Worm (Caenorhabditis elegans) whole organism, mixed stage, embryonic: ENCODE measurements around the gene mtpn-1.
A peak's percentile ranks its signal among the peaks of the same experiment; 100 is the strongest.

Experiments
- M03D4.4 ChIP-seq: sonication (generic microtip); optimal IDR thresholded peaks from 2 replicates; lab custom pipeline; 2017; ENCODE audit warnings: mild to moderate bottlenecking, missing genetic modification characterization, missing compliant biosample characterization
- bed-3 ChIP-seq: fragments of 200-800 bp; sonication (Bioruptor generic); optimal IDR thresholded peaks from 3 replicates; lab custom pipeline; 2018; ENCODE audit warnings: mild to moderate bottlenecking, missing genetic modification characterization, moderate library complexity, missing compliant biosample characterization
- blmp-1 ChIP-seq: fragments of 150-350 bp; optimal IDR thresholded peaks from 2 replicates; lab custom pipeline; 2014; ENCODE audit warnings: missing biosample characterization, missing genetic modification characterization
- ceh-39 ChIP-seq: fragments of 150-350 bp; optimal IDR thresholded peaks from 2 replicates; lab custom pipeline; 2014; ENCODE audit warnings: missing biosample characterization, missing genetic modification characterization
- ceh-43 ChIP-seq: fragments of 200-800 bp; sonication (Bioruptor generic); optimal IDR thresholded peaks from 2 replicates; lab custom pipeline; 2018; ENCODE audit warnings: mild to moderate bottlenecking, missing genetic modification characterization, moderate library complexity, missing compliant biosample characterization
- ceh-83 ChIP-seq: fragments of 200-800 bp; sonication (Bioruptor generic); optimal IDR thresholded peaks from 2 replicates; lab custom pipeline; 2018; ENCODE audit warnings: mild to moderate bottlenecking, missing genetic modification characterization, missing compliant biosample characterization
- ces-1 ChIP-seq: fragments of 150-350 bp; optimal IDR thresholded peaks from 2 replicates; lab custom pipeline; 2014; ENCODE audit warnings: missing biosample characterization, missing genetic modification reagents, missing genetic modification characterization
- cnd-1 ChIP-seq: fragments of 200-800 bp; sonication (Bioruptor generic); optimal IDR thresholded peaks from 2 replicates; lab custom pipeline; 2018; ENCODE audit warnings: mild to moderate bottlenecking, missing genetic modification characterization, missing compliant biosample characterization
- drap-1 ChIP-seq: fragments of 200-800 bp; sonication (Bioruptor generic); optimal IDR thresholded peaks from 3 replicates; lab custom pipeline; 2018; ENCODE audit warnings: mild to moderate bottlenecking, missing genetic modification characterization, missing compliant biosample characterization
- elt-1 ChIP-seq: sonication (generic microtip); optimal IDR thresholded peaks from 2 replicates; lab custom pipeline; 2017; ENCODE audit warnings: missing genetic modification characterization, mild to moderate bottlenecking, missing compliant biosample characterization, antibody characterized with exemption, moderate library complexity, borderline replicate concordance; ENCODE audit not compliant: insufficient read depth
- elt-3 ChIP-seq: fragments of 150-350 bp; optimal IDR thresholded peaks from 2 replicates; lab custom pipeline; 2014; ENCODE audit warnings: missing biosample characterization, missing genetic modification characterization
- flh-1 ChIP-seq: fragments of 200-800 bp; sonication (Bioruptor generic); optimal IDR thresholded peaks from 2 replicates; lab custom pipeline; 2018; ENCODE audit warnings: mild to moderate bottlenecking, missing genetic modification characterization, moderate library complexity, missing compliant biosample characterization
- ham-2 ChIP-seq: fragments of 200-800 bp; sonication (Bioruptor generic); optimal IDR thresholded peaks from 2 replicates; lab custom pipeline; 2018; ENCODE audit warnings: mild to moderate bottlenecking, missing genetic modification characterization, missing compliant biosample characterization
- hlh-1 ChIP-seq: fragments of 150-350 bp; optimal IDR thresholded peaks from 2 replicates; lab custom pipeline; 2014; ENCODE audit warnings: missing biosample characterization, missing genetic modification reagents, missing genetic modification characterization
- lin-13 ChIP-seq: fragments of 150-350 bp; optimal IDR thresholded peaks from 2 replicates; lab custom pipeline; 2014; ENCODE audit warnings: missing biosample characterization, missing genetic modification characterization
- lin-32 ChIP-seq: fragments of 200-800 bp; sonication (Bioruptor generic); optimal IDR thresholded peaks from 2 replicates; lab custom pipeline; 2018; ENCODE audit warnings: mild to moderate bottlenecking, missing genetic modification characterization, missing compliant biosample characterization
- lsy-2 ChIP-seq: fragments of 150-350 bp; optimal IDR thresholded peaks from 2 replicates; lab custom pipeline; 2014; ENCODE audit warnings: missing biosample characterization, missing genetic modification characterization
- mab-5 ChIP-seq: fragments of 150-350 bp; optimal IDR thresholded peaks from 2 replicates; lab custom pipeline; 2014; ENCODE audit warnings: missing biosample characterization, missing genetic modification characterization
- mep-1 ChIP-seq: fragments of 150-350 bp; optimal IDR thresholded peaks from 2 replicates; lab custom pipeline; 2017; ENCODE audit warnings: missing biosample characterization, missing genetic modification reagents, missing genetic modification characterization, inconsistent platforms
- mls-2 ChIP-seq: sonication (generic microtip); optimal IDR thresholded peaks from 2 replicates; lab custom pipeline; 2016; ENCODE audit warnings: mild to moderate bottlenecking, missing genetic modification characterization, moderate library complexity, missing compliant biosample characterization
- nhr-2 ChIP-seq: fragments of 150-350 bp; optimal IDR thresholded peaks from 2 replicates; lab custom pipeline; 2014; ENCODE audit warnings: missing biosample characterization, missing genetic modification characterization
- nhr-237 ChIP-seq: fragments of 150-350 bp; optimal IDR thresholded peaks from 2 replicates; lab custom pipeline; 2014; ENCODE audit warnings: missing biosample characterization, missing genetic modification characterization
- nhr-28 ChIP-seq: fragments of 150-350 bp; optimal IDR thresholded peaks from 2 replicates; lab custom pipeline; 2014; ENCODE audit warnings: missing biosample characterization, missing genetic modification characterization
- pha-4 ChIP-seq: fragments of 150-350 bp; optimal IDR thresholded peaks from 2 replicates; lab custom pipeline; 2018; ENCODE audit warnings: missing biosample characterization, missing genetic modification reagents, missing genetic modification characterization
- sem-2 ChIP-seq: fragments of 200-800 bp; sonication (Bioruptor generic); optimal IDR thresholded peaks from 2 replicates; lab custom pipeline; 2018; ENCODE audit warnings: mild to moderate bottlenecking, missing genetic modification characterization, missing compliant biosample characterization
- snpc-4 ChIP-seq: fragments of 150-350 bp; optimal IDR thresholded peaks from 2 replicates; lab custom pipeline; 2014; ENCODE audit warnings: missing biosample characterization, missing genetic modification characterization
- sptf-1 ChIP-seq: sonication (generic microtip); optimal IDR thresholded peaks from 2 replicates; lab custom pipeline; 2017; ENCODE audit warnings: mild to moderate bottlenecking, missing genetic modification characterization, moderate library complexity, missing compliant biosample characterization
- tbx-8 ChIP-seq: fragments of 200-800 bp; sonication (Bioruptor generic); optimal IDR thresholded peaks from 2 replicates; lab custom pipeline; 2018; ENCODE audit warnings: mild to moderate bottlenecking, missing genetic modification characterization, moderate library complexity, missing compliant biosample characterization
- unc-120 ChIP-seq: sonication (generic microtip); optimal IDR thresholded peaks from 2 replicates; lab custom pipeline; 2017; ENCODE audit warnings: missing genetic modification characterization, missing compliant biosample characterization; ENCODE audit not compliant: poor library complexity, severe bottlenecking
- unc-39 ChIP-seq: fragments of 150-350 bp; optimal IDR thresholded peaks from 2 replicates; lab custom pipeline; 2014; ENCODE audit warnings: missing biosample characterization, missing genetic modification characterization
- zip-8 ChIP-seq: fragments of 150-350 bp; optimal IDR thresholded peaks from 2 replicates; lab custom pipeline; 2014; ENCODE audit warnings: missing biosample characterization, missing genetic modification characterization
- ztf-11 ChIP-seq: fragments of 150-350 bp; optimal IDR thresholded peaks from 2 replicates; lab custom pipeline; 2014; ENCODE audit warnings: missing biosample characterization, missing genetic modification characterization

mtpn-1 gene

DNA sequence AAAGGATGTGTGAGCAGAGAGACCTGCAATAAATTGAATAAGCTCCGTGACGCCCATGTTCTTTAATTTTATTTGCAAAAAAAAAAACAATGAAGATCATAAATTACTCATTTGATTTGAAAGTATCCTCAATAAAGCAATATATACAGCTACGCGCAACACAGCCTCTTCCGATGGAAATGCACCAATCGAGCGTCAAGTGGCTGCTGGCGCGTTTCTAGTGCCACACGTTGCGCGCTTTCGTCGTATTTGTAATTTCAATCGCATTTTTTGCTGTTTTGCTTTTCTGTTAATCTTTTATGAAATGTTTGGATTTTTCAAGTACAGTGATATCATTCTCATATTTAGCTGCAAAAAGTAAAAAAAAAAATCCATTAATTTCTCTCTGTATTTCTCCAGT, 25.0 kb upstream of the mtpn-1 start:
- TF ChIP-seq lin-13 (tag; lab: Kevin White, UChicago) (peak; percentile 38), pha-4 (peak; percentile 21), ces-1 (peak; percentile 9), lin-32 (GFP tag; lab: Kevin White, UChicago) (no peak)

DNA sequence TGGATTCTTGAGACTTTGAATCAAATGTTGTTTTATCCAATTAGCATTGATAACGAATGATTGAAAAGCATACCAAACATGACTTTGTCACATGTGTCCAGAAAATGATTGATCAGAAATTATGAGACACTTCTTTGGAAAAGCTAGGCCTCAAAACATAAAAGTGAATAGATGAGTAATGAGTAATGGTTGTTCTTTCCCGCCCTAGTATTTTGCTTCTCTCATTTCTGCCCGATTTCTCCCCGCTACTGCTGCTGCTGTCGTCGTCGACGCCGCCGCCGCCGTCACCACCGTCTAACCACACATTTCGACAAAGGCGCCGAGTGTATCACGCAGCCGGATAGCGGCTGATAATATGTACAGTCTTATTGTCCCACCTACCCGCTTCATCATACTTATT, 21.8 kb upstream of the mtpn-1 start, which contains the start of gene F47G3.1:
TSS of gene F47G3.1 (plus strand) at position 301 of the 400 bp plus-strand sequence.
- no peak for TF ChIP-seq mab-5 (tag; lab: Kevin White, UChicago)
- no peak for TF ChIP-seq unc-39 (tag; lab: Kevin White, UChicago)

DNA sequence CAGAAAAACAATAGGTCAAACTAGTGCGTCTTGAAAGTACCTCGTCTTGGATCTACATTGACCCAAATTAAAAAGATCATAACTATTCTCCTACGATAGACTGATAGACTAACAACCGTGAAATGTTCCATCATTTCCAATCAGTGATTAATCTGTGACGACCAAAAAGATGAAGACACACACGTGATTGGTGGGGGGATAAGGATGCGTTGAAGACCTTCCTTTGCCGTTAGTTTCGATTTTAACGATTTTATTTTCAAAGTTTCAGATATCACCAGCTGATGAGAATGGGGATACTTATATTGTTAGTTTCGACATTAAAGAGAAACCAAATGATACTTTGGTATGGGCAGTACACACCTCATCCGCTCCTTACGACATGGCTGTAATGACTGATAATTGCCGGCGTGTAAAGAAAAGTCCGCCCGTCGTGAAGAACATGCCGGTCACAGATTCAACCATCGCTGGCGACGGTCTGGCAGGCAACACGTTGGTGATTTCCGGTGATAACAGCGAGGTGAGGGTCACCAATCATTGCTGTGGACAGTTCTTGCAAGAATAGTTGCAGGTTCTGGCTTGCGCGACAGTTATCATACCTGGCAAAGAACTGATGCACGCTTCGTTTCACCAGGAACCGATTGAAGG, 20.2 kb upstream of the mtpn-1 start:
- no peak for TF ChIP-seq pha-4
- TF ChIP-seq mep-1 (tag; lab: Kevin White, UChicago), result no peak
- no peak for TF ChIP-seq unc-39 (tag; lab: Kevin White, UChicago)
- TF ChIP-seq sem-2 (GFP tag; lab: Kevin White, UChicago), result no peak
- TF ChIP-seq elt-3 (tag; lab: Kevin White, UChicago), result no peak
- TF ChIP-seq ces-1, result no peak
- no peak for TF ChIP-seq lin-13 (tag; lab: Kevin White, UChicago)
- no peak for TF ChIP-seq lsy-2 (tag; lab: Kevin White, UChicago)
- TF ChIP-seq ceh-43 (GFP tag; lab: Kevin White, UChicago), result no peak
- TF ChIP-seq snpc-4, result no peak
- TF ChIP-seq lin-32 (GFP tag; lab: Kevin White, UChicago), result no peak
- no peak for TF ChIP-seq cnd-1 (tag; lab: Kevin White, UChicago)
- TF ChIP-seq ztf-11 (tag; lab: Kevin White, UChicago), result no peak
- TF ChIP-seq nhr-28, result no peak
- no peak for TF ChIP-seq unc-120
- no peak for TF ChIP-seq elt-1 (tag; lab: Kevin White, UChicago)
- TF ChIP-seq ceh-83, result no peak
- TF ChIP-seq hlh-1 (tag; lab: Kevin White, UChicago), result no peak
- no peak for TF ChIP-seq ceh-39 (tag; lab: Kevin White, UChicago)
- TF ChIP-seq mls-2 (tag; lab: Kevin White, UChicago), result no peak
- TF ChIP-seq, all 35 proteins: peak for 0

DNA sequence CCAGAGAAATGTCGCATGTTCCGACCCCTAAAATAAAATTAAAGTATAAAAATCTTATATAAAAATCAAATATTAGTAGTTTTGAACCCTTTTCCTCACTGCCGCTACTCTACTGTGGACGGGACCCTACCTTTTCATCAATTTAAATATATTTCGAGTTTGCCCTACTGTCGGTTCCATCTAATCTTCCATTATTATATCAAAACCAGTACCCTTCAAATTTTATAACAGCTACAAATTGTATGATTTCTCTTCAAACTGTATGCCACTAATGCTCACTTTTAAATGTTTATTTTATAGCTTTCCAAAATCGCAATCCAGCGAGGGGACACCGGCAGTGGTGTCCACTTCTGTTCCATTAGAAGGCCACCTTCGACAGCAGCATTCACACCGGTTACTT, 12.3 kb upstream of the mtpn-1 start, which contains the start of gene C43H6.6:
TSS of gene C43H6.6 (plus strand) at position 301 of the 400 bp plus-strand sequence.
- TF ChIP-seq tbx-8 (GFP tag; lab: Kevin White, UChicago) (no peak), ces-1 (no peak), unc-39 (tag; lab: Kevin White, UChicago) (no peak), blmp-1 (tag; lab: Kevin White, UChicago) (no peak), M03D4.4 (tag; lab: Kevin White, UChicago) (no peak), elt-1 (tag; lab: Kevin White, UChicago) (no peak), lin-13 (tag; lab: Kevin White, UChicago) (no peak), zip-8 (no peak), unc-120 (no peak), lin-32 (GFP tag; lab: Kevin White, UChicago) (no peak), cnd-1 (tag; lab: Kevin White, UChicago) (no peak), snpc-4 (no peak), elt-3 (tag; lab: Kevin White, UChicago) (no peak), drap-1 (no peak), nhr-237 (tag; lab: Kevin White, UChicago) (no peak), mep-1 (tag; lab: Kevin White, UChicago) (no peak), mab-5 (tag; lab: Kevin White, UChicago) (no peak), hlh-1 (tag; lab: Kevin White, UChicago) (no peak), ceh-43 (GFP tag; lab: Kevin White, UChicago) (no peak)

DNA sequence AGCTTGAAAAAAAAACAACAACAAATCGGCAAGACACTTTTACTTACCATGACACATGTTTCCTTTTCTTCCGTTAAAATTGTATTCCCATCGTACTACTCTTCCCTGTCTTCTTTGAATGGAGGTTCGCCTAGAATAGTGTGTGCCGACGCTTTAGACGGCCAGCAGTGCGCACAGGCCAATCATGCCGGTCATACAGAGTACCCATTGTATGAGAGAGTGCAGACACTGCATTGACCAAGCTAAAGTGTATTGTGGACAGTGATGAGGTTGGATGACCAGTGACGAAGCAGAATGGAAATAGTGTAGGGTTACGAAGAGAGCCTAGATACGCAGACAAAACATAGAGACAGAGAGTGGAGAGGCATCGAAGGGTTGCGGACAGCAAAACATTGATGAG, 5.4 kb upstream of the mtpn-1 start, which contains the start of gene dhhc-9:
TSS of gene dhhc-9 (minus strand) at position 154 of the 400 bp plus-strand sequence.
- TF ChIP-seq sptf-1 (tag; lab: Kevin White, UChicago) (peak; percentile 41), blmp-1 (tag; lab: Kevin White, UChicago) (no peak), elt-3 (tag; lab: Kevin White, UChicago) (no peak), mab-5 (tag; lab: Kevin White, UChicago) (no peak), pha-4 (peak; percentile 31), ham-2 (GFP tag; lab: Kevin White, UChicago) (peak; percentile 70), bed-3 (GFP tag; lab: Kevin White, UChicago) (no peak), mls-2 (tag; lab: Kevin White, UChicago) (peak; percentile 70), ceh-39 (tag; lab: Kevin White, UChicago) (no peak), ces-1 (peak; percentile 76), flh-1 (GFP tag; lab: Kevin White, UChicago) (no peak), nhr-2 (tag; lab: Kevin White, UChicago) (peak; percentile 28), unc-120 (peak; percentile 17), M03D4.4 (tag; lab: Kevin White, UChicago) (no peak), mep-1 (tag; lab: Kevin White, UChicago) (peak; percentile 14), drap-1 (no peak), cnd-1 (tag; lab: Kevin White, UChicago) (peak; percentile 39)
